Fruit fly (Drosophila melanogaster) whole organism, embryonic: Measurements from ENCODE around the gene elB.

Source experiments
- BtbVII ChIP-seq: fragments of 200-800 bp; sonication (Bioruptor generic); optimal IDR thresholded peaks from 3 replicates; lab custom pipeline; 2017; ENCODE audit warnings: missing biosample characterization, mild to moderate bottlenecking, missing genetic modification characterization
- CG10267 ChIP-seq: fragments of 200-800 bp; sonication (Bioruptor generic); optimal IDR thresholded peaks from 2 replicates; lab custom pipeline; 2018; ENCODE audit warnings: missing biosample characterization, mild to moderate bottlenecking, missing genetic modification characterization, moderate library complexity
- CG10321 ChIP-seq: fragments of 200-800 bp; sonication (Bioruptor generic); IDR thresholded peaks from 2 replicates; pipeline ENCODE4 v1.3.6; 2022; ENCODE audit warnings: missing biosample characterization, missing genetic modification characterization
- CG10462 ChIP-seq: fragments of 200-800 bp; sonication (Bioruptor generic); optimal IDR thresholded peaks from 2 replicates; lab custom pipeline; 2016; ENCODE audit warnings: missing biosample characterization, missing genetic modification characterization
- CG10565 ChIP-seq: fragments of 200-800 bp; sonication (Bioruptor generic); optimal IDR thresholded peaks from 3 replicates; lab custom pipeline; 2016; ENCODE audit warnings: missing biosample characterization, mild to moderate bottlenecking, missing genetic modification characterization
- CG11398 ChIP-seq: fragments of 200-800 bp; sonication (Bioruptor generic); optimal IDR thresholded peaks from 2 replicates; lab custom pipeline; 2016; ENCODE audit warnings: missing biosample characterization, missing genetic modification characterization
- CG11456 ChIP-seq: fragments of 200-800 bp; sonication (Bioruptor generic); IDR thresholded peaks from 3 replicates; pipeline ENCODE4 v1.3.6; 2022; ENCODE audit warnings: missing biosample characterization, missing genetic modification characterization
- CG12104 ChIP-seq: fragments of 200-800 bp; sonication (Bioruptor generic); optimal IDR thresholded peaks from 3 replicates; lab custom pipeline; 2016; ENCODE audit warnings: missing biosample characterization, missing genetic modification characterization
- CG12155 ChIP-seq: fragments of 200-800 bp; sonication (Bioruptor generic); optimal IDR thresholded peaks from 3 replicates; lab custom pipeline; 2016; ENCODE audit warnings: missing biosample characterization, missing genetic modification characterization
- CG12391 ChIP-seq: fragments of 200-800 bp; sonication (Bioruptor generic); optimal IDR thresholded peaks from 3 replicates; lab custom pipeline; 2018; ENCODE audit warnings: missing biosample characterization, mild to moderate bottlenecking, missing genetic modification characterization, moderate library complexity
- CG14667 ChIP-seq: fragments of 200-800 bp; sonication (Bioruptor generic); IDR thresholded peaks from 2 replicates; pipeline ENCODE4 v1.3.6; 2022; ENCODE audit warnings: missing biosample characterization, missing genetic modification characterization
- CG17829 ChIP-seq: fragments of 200-800 bp; optimal IDR thresholded peaks from 2 replicates; lab custom pipeline; 2019; ENCODE audit warnings: missing biosample characterization, mild to moderate bottlenecking, missing genetic modification characterization, moderate library complexity
- CG2889 ChIP-seq: fragments of 200-800 bp; sonication (Bioruptor generic); IDR thresholded peaks from 3 replicates; pipeline ENCODE4 v1.3.6; 2022; ENCODE audit warnings: missing biosample characterization, missing genetic modification characterization
- CG32532 ChIP-seq: fragments of 200-800 bp; sonication (Bioruptor generic); IDR thresholded peaks from 2 replicates; pipeline ENCODE4 v1.3.6; 2022; ENCODE audit warnings: missing biosample characterization, missing genetic modification characterization
- CG7745 ChIP-seq: fragments of 200-800 bp; sonication (Bioruptor generic); optimal IDR thresholded peaks from 2 replicates; lab custom pipeline; 2018; ENCODE audit warnings: missing biosample characterization, mild to moderate bottlenecking, missing genetic modification characterization, moderate library complexity
- CG7963 ChIP-seq: fragments of 200-800 bp; sonication (Bioruptor generic); IDR thresholded peaks from 3 replicates; pipeline ENCODE4 v1.3.6; 2022; ENCODE audit warnings: missing biosample characterization, missing genetic modification characterization; ENCODE audit not compliant: partially characterized antibody
- CG8478 ChIP-seq: fragments of >200 bp; optimal IDR thresholded peaks from 2 replicates; lab custom pipeline; 2018
- CG9215 ChIP-seq: fragments of 200-800 bp; sonication (Bioruptor generic); IDR thresholded peaks from 2 replicates; pipeline ENCODE4 v1.3.6; 2022; ENCODE audit warnings: missing biosample characterization, missing genetic modification characterization
- CG9932 ChIP-seq: fragments of 200-800 bp; sonication (Bioruptor generic); IDR thresholded peaks from 2 replicates; pipeline ENCODE4 v1.3.6; 2022; ENCODE audit warnings: missing biosample characterization, missing genetic modification characterization
- Doc2 ChIP-seq: fragments of 200-800 bp; sonication (Bioruptor generic); IDR thresholded peaks from 2 replicates; pipeline ENCODE4 v1.3.6; 2022; ENCODE audit warnings: missing biosample characterization, missing genetic modification characterization
- Drgx ChIP-seq: fragments of 200-800 bp; sonication (Bioruptor generic); IDR thresholded peaks from 2 replicates; pipeline ENCODE4 v1.3.6; 2022; ENCODE audit warnings: missing biosample characterization, missing genetic modification characterization
- Ets65A ChIP-seq: fragments of 200-800 bp; sonication (Bioruptor generic); peaks from one replicate; lab custom pipeline; 2016; ENCODE audit warnings: missing biosample characterization, missing genetic modification characterization
- Fer2 ChIP-seq: fragments of 200-800 bp; sonication (Bioruptor generic); optimal IDR thresholded peaks from 2 replicates; lab custom pipeline; 2018; ENCODE audit warnings: missing biosample characterization, mild to moderate bottlenecking, missing genetic modification characterization, moderate library complexity
- GATAe ChIP-seq: fragments of 200-800 bp; sonication (Bioruptor generic); conservative IDR thresholded peaks from 2 replicates; pipeline ENCODE4 v1.3.6; 2022; ENCODE audit warnings: missing biosample characterization, missing genetic modification characterization
- HmgD ChIP-seq: fragments of 200-800 bp; sonication (Bioruptor generic); optimal IDR thresholded peaks from 3 replicates; lab custom pipeline; 2016; ENCODE audit warnings: missing biosample characterization, missing genetic modification characterization
- HmgZ ChIP-seq: fragments of 200-800 bp; sonication (Bioruptor generic); optimal IDR thresholded peaks from 2 replicates; lab custom pipeline; 2018; ENCODE audit warnings: missing biosample characterization, mild to moderate bottlenecking, missing genetic modification characterization
- Hr51 ChIP-seq, 2 experiments: fragments of 200-800 bp; sonication (Bioruptor generic); optimal IDR thresholded peaks; 2 replicates in 1 of 2; 3 replicates in 1 of 2; lab custom pipeline; 2016 to 2018; ENCODE audit warnings: missing biosample characterization in 2 of 2, missing genetic modification characterization in 2 of 2, mild to moderate bottlenecking in 1 of 2, moderate library complexity in 1 of 2
- Lim3 ChIP-seq: fragments of 200-800 bp; sonication (Bioruptor generic); IDR thresholded peaks from 2 replicates; pipeline ENCODE4 v1.3.6; 2022; ENCODE audit warnings: missing biosample characterization, missing genetic modification characterization
- Med ChIP-seq: fragments of 200-800 bp; sonication (Bioruptor generic); peaks from one replicate; lab custom pipeline; 2016; ENCODE audit warnings: missing biosample characterization, missing genetic modification characterization, mild to moderate bottlenecking, inconsistent platforms, moderate library complexity
- Meics ChIP-seq: fragments of 200-800 bp; sonication (Bioruptor generic); optimal IDR thresholded peaks from 2 replicates; lab custom pipeline; 2017; ENCODE audit warnings: missing biosample characterization, mild to moderate bottlenecking, missing genetic modification characterization
- Mes4 ChIP-seq: fragments of 200-800 bp; sonication (Bioruptor generic); optimal IDR thresholded peaks from 2 replicates; lab custom pipeline; 2016; ENCODE audit warnings: missing biosample characterization, missing genetic modification characterization
- NC2α ChIP-seq: fragments of 200-800 bp; sonication (Bioruptor generic); optimal IDR thresholded peaks from 2 replicates; lab custom pipeline; 2016; ENCODE audit warnings: missing biosample characterization, missing genetic modification characterization
- NFAT ChIP-seq: fragments of 200-800 bp; sonication (Bioruptor generic); IDR thresholded peaks from 2 replicates; pipeline ENCODE4 v1.3.6; 2022; ENCODE audit warnings: missing biosample characterization, missing genetic modification characterization
- NfI ChIP-seq: fragments of 200-800 bp; sonication (Bioruptor generic); optimal IDR thresholded peaks from 3 replicates; lab custom pipeline; 2018; ENCODE audit warnings: missing biosample characterization, mild to moderate bottlenecking, missing genetic modification characterization, moderate library complexity
- Sry-β ChIP-seq: fragments of 200-800 bp; sonication (Bioruptor generic); optimal IDR thresholded peaks from 2 replicates; lab custom pipeline; 2018; ENCODE audit warnings: missing biosample characterization, mild to moderate bottlenecking, missing genetic modification characterization, moderate library complexity
- Sry-δ ChIP-seq: fragments of 200-800 bp; sonication (Bioruptor generic); optimal IDR thresholded peaks from 2 replicates; lab custom pipeline; 2016; ENCODE audit warnings: missing biosample characterization, missing genetic modification characterization
- bbx ChIP-seq: fragments of 200-800 bp; sonication (Bioruptor generic); IDR thresholded peaks from 2 replicates; pipeline ENCODE4 v1.3.6; 2022; ENCODE audit warnings: missing biosample characterization, missing genetic modification characterization; ENCODE audit not compliant: partially characterized antibody
- caup ChIP-seq: fragments of 200-800 bp; sonication (Bioruptor generic); optimal IDR thresholded peaks from 3 replicates; lab custom pipeline; 2017; ENCODE audit warnings: missing biosample characterization, mild to moderate bottlenecking, missing genetic modification characterization, moderate library complexity; ENCODE audit not compliant: severe bottlenecking
- ci ChIP-seq: fragments of 200-800 bp; sonication (Bioruptor generic); IDR thresholded peaks from 3 replicates; pipeline ENCODE4 v1.3.6; 2022; ENCODE audit warnings: missing biosample characterization, missing genetic modification characterization
- dati ChIP-seq: fragments of 200-800 bp; sonication (Bioruptor generic); IDR thresholded peaks from 2 replicates; pipeline ENCODE4 v1.3.6; 2022; ENCODE audit warnings: missing biosample characterization, missing genetic modification characterization
- dpn ChIP-seq, 2 experiments: fragments of 200-800 bp; sonication (Bioruptor generic); optimal IDR thresholded peaks; 3 replicates each; lab custom pipeline; 2016; ENCODE audit warnings: missing biosample characterization in 2 of 2, missing genetic modification characterization in 2 of 2
- ems ChIP-seq: fragments of 200-800 bp; sonication (Bioruptor generic); optimal IDR thresholded peaks from 3 replicates; lab custom pipeline; 2016; ENCODE audit warnings: missing biosample characterization, missing genetic modification characterization
- fd64A ChIP-seq: fragments of 200-800 bp; sonication (Bioruptor generic); optimal IDR thresholded peaks from 3 replicates; lab custom pipeline; 2018; ENCODE audit warnings: missing biosample characterization, mild to moderate bottlenecking, missing genetic modification characterization
- fru ChIP-seq: fragments of >200 bp; optimal IDR thresholded peaks from 2 replicates; lab custom pipeline; 2017
- hbn ChIP-seq: fragments of 200-800 bp; sonication (Bioruptor generic); IDR thresholded peaks from 2 replicates; pipeline ENCODE4 v1.3.6; 2022; ENCODE audit warnings: missing biosample characterization, missing genetic modification characterization; ENCODE audit not compliant: partially characterized antibody
- ken ChIP-seq: fragments of 200-800 bp; sonication (Bioruptor generic); IDR thresholded peaks from 3 replicates; pipeline ENCODE4 v1.3.6; 2022; ENCODE audit warnings: missing biosample characterization, missing genetic modification characterization
- lab ChIP-seq: fragments of 200-800 bp; sonication (Bioruptor generic); optimal IDR thresholded peaks from 3 replicates; lab custom pipeline; 2017; ENCODE audit warnings: missing biosample characterization, missing genetic modification characterization, mild to moderate bottlenecking, moderate library complexity, missing genetic modification reagents
- lbe ChIP-seq: fragments of 200-800 bp; sonication (Bioruptor generic); optimal IDR thresholded peaks from 2 replicates; lab custom pipeline; 2016; ENCODE audit warnings: missing biosample characterization, mild to moderate bottlenecking, missing genetic modification characterization
- tio ChIP-seq: fragments of 200-800 bp; sonication (Bioruptor generic); optimal IDR thresholded peaks from 2 replicates; lab custom pipeline; 2017; ENCODE audit warnings: missing biosample characterization, missing genetic modification characterization, inconsistent platforms
- twi ChIP-seq: fragments of 200-800 bp; optimal IDR thresholded peaks from 2 replicates; lab custom pipeline; 2019; ENCODE audit warnings: missing biosample characterization, mild to moderate bottlenecking, missing genetic modification characterization, moderate library complexity
- vnd ChIP-seq: fragments of 200-800 bp; sonication (Bioruptor generic); IDR thresholded peaks from 3 replicates; pipeline ENCODE4 v1.3.6; 2022; ENCODE audit warnings: missing biosample characterization, missing genetic modification characterization; ENCODE audit not compliant: partially characterized antibody
- yki ChIP-seq: fragments of >200 bp; optimal IDR thresholded peaks from 3 replicates; lab custom pipeline; 2018

Gene elB

dm6 chr2L:14409428-14409933 is at the start of gene elB (continued):
- TF ChIP-seq lab (GFP tag; lab: Kevin White, UChicago) (no peak), CG10321 (GFP tag; lab: Robert Waterston, UW) (0 out of 2 replicates have a peak, but pooled peaks have one; percentile 6), CG12155 (no peak), GATAe (GFP tag; lab: Robert Waterston, UW) (no peak), caup (GFP tag; lab: Kevin White, UChicago) (peak; percentile 11), Sry-β (no peak), vnd (GFP tag; lab: Robert Waterston, UW) (0 out of 3 replicates have a peak, but pooled peaks have one; percentile 39), NC2α (GFP tag; lab: Kevin White, UChicago) (no peak), Doc2 (GFP tag; lab: Robert Waterston, UW) (no peak), yki (lab: Kevin White, UChicago) (peak; percentile 96), NfI (GFP tag; lab: Kevin White, UChicago) (no peak), Mes4 (GFP tag; lab: Kevin White, UChicago) (no peak), Drgx (GFP tag; lab: Robert Waterston, UW) (peak; percentile 68), CG11398 (GFP tag; lab: Kevin White, UChicago) (peak; percentile 15), ems (GFP tag; lab: Kevin White, UChicago) (no peak), twi (tag; lab: Kevin White, UChicago) (no peak), CG7745 (no peak), dpn (GFP tag; optimal IDR thresholded peaks at IDR 0.05; lab: Kevin White, UChicago) (no peak), ken (GFP tag; lab: Robert Waterston, UW) (no peak), CG32532 (GFP tag; lab: Robert Waterston, UW) (peak; percentile 80; the same call in 1 of the 2 replicates), Sry-δ (GFP tag; lab: Kevin White, UChicago) (no peak), Fer2 (no peak), CG9932 (GFP tag; lab: Robert Waterston, UW) (peak; percentile 39; the same call in 1 of the 2 replicates), CG12391 (no peak), BtbVII (GFP tag; lab: Kevin White, UChicago) (no peak), fd64A (no peak), Med (GFP tag; lab: Kevin White, UChicago) (peak; percentile 77), CG17829 (tag; lab: Kevin White, UChicago) (no peak), dati (GFP tag; lab: Robert Waterston, UW) (no peak), Lim3 (GFP tag; lab: Robert Waterston, UW) (no peak), CG10565 (GFP tag; lab: Kevin White, UChicago) (no peak), Meics (GFP tag; lab: Kevin White, UChicago) (peak; percentile 14), Ets65A (GFP tag; lab: Kevin White, UChicago) (no peak), CG14667 (GFP tag; lab: Robert Waterston, UW) (no peak), bbx (0 out of 2 replicates have a peak, but pooled peaks have one; percentile 26), HmgD (GFP tag; lab: Kevin White, UChicago) (no peak), hbn (GFP tag; lab: Robert Waterston, UW) (peak; percentile 38; the same call in 1 of the 2 replicates), ci (GFP tag; lab: Robert Waterston, UW) (peak; percentile 66; the same call in 2 of the 3 replicates), fru (lab: Kevin White, UChicago) (no peak), CG10267 (no peak), CG12104 (GFP tag; lab: Kevin White, UChicago) (no peak), CG2889 (GFP tag; lab: Robert Waterston, UW) (no peak), tio (GFP tag; lab: Kevin White, UChicago) (no peak), CG11456 (GFP tag; lab: Robert Waterston, UW) (no peak), CG8478 (lab: Kevin White, UChicago) (no peak), lbe (GFP tag; lab: Kevin White, UChicago) (peak; percentile 67), NFAT (GFP tag; lab: Robert Waterston, UW) (no peak), CG9215 (GFP tag; lab: Robert Waterston, UW) (no peak), CG7963 (GFP tag; lab: Robert Waterston, UW) (no peak), CG10462 (GFP tag; lab: Kevin White, UChicago) (no peak), Hr51 (GFP tag; optimal IDR thresholded peaks at IDR 0.05; lab: Kevin White, UChicago) (peak in 1 of 2 experiments; percentile 2), HmgZ (tag; lab: Kevin White, UChicago) (peak; percentile 38)
